Worm (Caenorhabditis elegans): Measurements from ENCODE around the gene Y55H10A.2.
A peak's percentile ranks its signal among the peaks of the same experiment; 100 is the strongest.

DNA sequence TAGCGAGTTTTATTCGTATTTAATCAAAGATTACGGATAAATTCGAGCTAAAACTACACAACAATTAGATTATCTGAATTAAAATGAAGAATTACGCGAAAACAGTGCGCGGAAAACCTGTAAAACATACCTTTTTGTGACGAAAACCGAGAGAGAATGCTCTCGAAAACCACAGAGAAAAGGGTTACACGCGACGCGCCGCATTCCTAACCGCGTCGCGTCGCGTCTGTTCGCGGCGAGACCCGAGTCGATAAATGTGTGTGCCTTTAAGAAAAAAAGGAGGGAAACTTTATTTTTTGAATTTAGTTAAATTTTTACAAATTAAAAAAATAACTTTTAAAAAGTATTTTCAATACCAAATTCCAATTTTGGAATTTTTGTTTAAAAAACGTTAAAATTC is 24.6 kb upstream of the Y55H10A.2 start, which contains the start of gene hrpa-1:
- peak; percentile 47 for TF ChIP-seq him-1 (tag; optimal IDR thresholded peaks at IDR 0.05)
- peak; percentile 78 for TF ChIP-seq W03F9.2 (tag; optimal IDR thresholded peaks at IDR 0.05)
